Worm (Caenorhabditis elegans) whole organism, L4/young adult: ENCODE results near the gene B0238.12.

Experiments used
- W03F9.2 ChIP-seq: fragments of 150-350 bp; optimal IDR thresholded peaks from 2 replicates; lab custom pipeline; 2014; ENCODE audit warnings: missing biosample characterization, missing genetic modification characterization
- dao-5 ChIP-seq: sonication (generic microtip); optimal IDR thresholded peaks from 2 replicates; lab custom pipeline; 2016; ENCODE audit warnings: missing genotype, missing genetic modification characterization, moderate library complexity, missing compliant biosample characterization
- him-1 ChIP-seq: sonication (generic microtip); optimal IDR thresholded peaks from 2 replicates; lab custom pipeline; 2016; ENCODE audit warnings: missing genotype, missing genetic modification reagents, missing genetic modification characterization, missing compliant biosample characterization

DNA sequence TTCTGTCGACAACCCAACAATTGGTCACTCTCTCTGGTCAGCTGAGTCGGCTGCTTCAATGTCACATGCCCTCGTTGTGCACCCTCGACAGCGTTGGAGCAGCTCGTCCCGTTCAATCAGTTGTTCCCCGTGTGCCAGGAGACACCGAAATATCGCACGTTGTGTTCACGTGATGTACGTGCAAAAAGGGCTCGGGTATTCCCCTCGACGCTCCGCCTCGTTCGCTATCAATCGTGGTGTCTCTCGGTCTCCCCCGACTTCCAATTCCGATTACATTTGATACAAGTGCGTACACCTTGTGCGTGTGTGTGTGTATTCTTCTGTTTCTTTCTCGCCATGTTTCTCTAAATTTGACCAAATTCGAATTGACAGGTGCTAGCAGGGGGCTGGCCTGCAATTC is 5.8 kb downstream of the B0238.12 start:
- no peak for TF ChIP-seq dao-5 (tag; lab: Kevin White, UChicago)
- no peak for TF ChIP-seq him-1 (tag; lab: Kevin White, UChicago)
- no peak for TF ChIP-seq W03F9.2 (tag; lab: Kevin White, UChicago)
